Fruit fly (Drosophila melanogaster) whole organism, adult: ENCODE results near the gene CG42590.

Experiments used
- CG33017 ChIP-seq: fragments of 200-800 bp; sonication (Bioruptor generic); optimal IDR thresholded peaks from 2 replicates; lab custom pipeline; 2018; ENCODE audit warnings: missing biosample characterization, mild to moderate bottlenecking, missing genetic modification characterization, moderate library complexity
- CG5204 ChIP-seq: fragments of 200-800 bp; sonication (Bioruptor generic); optimal IDR thresholded peaks from 2 replicates; lab custom pipeline; 2016; ENCODE audit warnings: missing biosample characterization, missing genetic modification characterization
- cic ChIP-seq: fragments of 200-800 bp; sonication (Bioruptor generic); optimal IDR thresholded peaks from 2 replicates; lab custom pipeline; 2017; ENCODE audit warnings: missing biosample characterization, mild to moderate bottlenecking, missing genetic modification characterization, moderate library complexity

DNA sequence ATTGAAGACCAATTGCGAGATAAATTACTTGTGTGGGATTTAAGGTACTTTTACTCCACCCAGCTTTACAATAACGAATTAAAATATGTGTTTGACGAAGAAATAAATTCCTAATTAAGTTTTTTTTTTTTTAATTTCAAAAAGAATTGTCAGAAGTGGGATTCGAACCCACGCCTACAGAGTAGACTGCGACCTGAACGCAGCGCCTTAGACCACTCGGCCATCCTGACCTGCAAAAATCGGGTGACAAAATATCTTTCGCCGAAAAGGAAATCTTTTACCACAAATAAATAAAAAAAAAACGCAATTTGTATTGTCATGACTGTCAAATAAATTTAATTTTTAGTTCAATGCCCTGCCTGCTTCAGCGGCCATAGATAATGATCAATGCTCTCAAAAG is 1.0 kb downstream of the CG42590 start:
- TF ChIP-seq CG33017 (tag; lab: Kevin White, UChicago): no peak
- TF ChIP-seq CG5204 (GFP tag; lab: Kevin White, UChicago): no peak
- no peak for TF ChIP-seq cic (GFP tag; lab: Kevin White, UChicago)
